Fruit fly (Drosophila melanogaster) whole organism: ENCODE data around the gene CG14331.

Source experiments
- CG8478 ChIP-seq: fragments of >200 bp; optimal IDR thresholded peaks from 2 replicates; lab custom pipeline; 2018; ENCODE audit warnings: inconsistent platforms
- Dll ChIP-seq: fragments of >200 bp; optimal IDR thresholded peaks from 2 replicates; lab custom pipeline; 2017
- EcR ChIP-seq, 2 experiments: fragments of >200 bp; optimal IDR thresholded peaks; 2 replicates each; lab custom pipeline; 2017; ENCODE audit warnings: missing biosample characterization in 2 of 2, missing genetic modification characterization in 2 of 2, missing genetic modification reagents in 2 of 2
- pan ChIP-seq: fragments of >200 bp; optimal IDR thresholded peaks from 2 replicates; lab custom pipeline; 2017
- psq ChIP-seq: fragments of >200 bp; optimal IDR thresholded peaks from 2 replicates; lab custom pipeline; 2017
- usp ChIP-seq: fragments of >200 bp; optimal IDR thresholded peaks from 2 replicates; lab custom pipeline; 2017; ENCODE audit warnings: missing biosample characterization, missing genetic modification characterization, mixed read lengths

DNA sequence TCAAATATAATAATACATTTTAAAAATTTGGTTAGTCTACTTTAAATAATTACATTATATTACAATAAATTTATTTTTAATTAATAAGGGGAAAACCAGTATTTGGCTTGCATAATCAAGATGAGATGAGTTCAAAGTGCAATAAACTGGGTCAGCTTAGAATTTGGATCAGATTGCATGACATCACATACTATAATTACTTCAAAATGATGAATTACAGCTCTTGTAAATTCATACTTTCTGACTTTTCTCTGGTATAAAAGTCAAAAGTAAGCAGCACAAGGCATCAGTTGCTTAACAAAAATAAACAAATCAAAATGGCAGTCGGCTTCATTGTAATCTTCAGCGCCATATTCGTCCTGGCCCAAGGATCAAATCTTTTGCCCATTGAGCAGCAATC lies 23.4 kb downstream of the CG14331 start, which contains the start of gene CG33333:
- TF ChIP-seq pan (lab: Kevin White, UChicago), result no peak
- TF ChIP-seq usp (GFP tag; lab: Kevin White, UChicago), result no peak
- no peak for TF ChIP-seq psq (lab: Kevin White, UChicago)
- no peak for TF ChIP-seq CG8478
- TF ChIP-seq EcR (GFP tag; optimal IDR thresholded peaks at IDR 0.05; lab: Kevin White, UChicago), result no peak
- TF ChIP-seq Dll, result no peak
